Worm (Caenorhabditis elegans): Measurements from ENCODE around the gene C03E10.1.

DNA sequence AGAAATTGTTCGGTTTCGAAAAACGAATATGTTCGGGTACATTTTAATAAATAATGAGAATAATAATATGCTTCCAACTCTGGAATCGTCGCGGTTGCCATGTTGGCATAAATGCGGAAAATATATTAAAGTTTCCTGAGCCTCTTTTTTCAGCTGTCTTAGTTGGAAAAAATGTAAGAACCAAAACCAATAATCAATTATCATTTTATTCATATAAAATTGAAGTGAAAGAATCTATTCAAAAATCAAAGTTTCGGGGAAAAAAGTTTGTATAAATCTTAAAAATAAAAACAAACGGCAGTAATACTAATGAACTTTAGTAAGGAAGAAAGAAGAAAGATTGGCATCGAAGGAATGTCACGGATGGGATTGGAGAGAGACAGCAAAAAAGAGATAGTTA lies 13.9 kb downstream of the C03E10.1 start, which contains the start of gene srh-45:
- no peak for TF ChIP-seq ztf-11 (tag; optimal IDR thresholded peaks at IDR 0.05)
- TF ChIP-seq hlh-30 (tag; optimal IDR thresholded peaks at IDR 0.05; ENCODE audit: insufficient read depth) = no peak
- TF ChIP-seq snpc-4 (tag; optimal IDR thresholded peaks at IDR 0.05) = no peak
- no peak for TF ChIP-seq nhr-42 (GFP tag; IDR thresholded peaks at IDR 0.05)
- no peak for TF ChIP-seq ama-1 (optimal IDR thresholded peaks at IDR 0.05)
- TF ChIP-seq skn-1 (tag; optimal IDR thresholded peaks at IDR 0.05) = no peak
- TF ChIP-seq F26F4.8 (GFP tag; conservative IDR thresholded peaks at IDR 0.05) = no peak
- no peak for TF ChIP-seq mdl-1 (tag; optimal IDR thresholded peaks at IDR 0.05)
- TF ChIP-seq lin-13 (GFP tag; optimal IDR thresholded peaks at IDR 0.05) = no peak

Measured in whole organism, L4 larva.